Worm (Caenorhabditis elegans): Measurements from ENCODE around the gene F36H5.18.

DNA sequence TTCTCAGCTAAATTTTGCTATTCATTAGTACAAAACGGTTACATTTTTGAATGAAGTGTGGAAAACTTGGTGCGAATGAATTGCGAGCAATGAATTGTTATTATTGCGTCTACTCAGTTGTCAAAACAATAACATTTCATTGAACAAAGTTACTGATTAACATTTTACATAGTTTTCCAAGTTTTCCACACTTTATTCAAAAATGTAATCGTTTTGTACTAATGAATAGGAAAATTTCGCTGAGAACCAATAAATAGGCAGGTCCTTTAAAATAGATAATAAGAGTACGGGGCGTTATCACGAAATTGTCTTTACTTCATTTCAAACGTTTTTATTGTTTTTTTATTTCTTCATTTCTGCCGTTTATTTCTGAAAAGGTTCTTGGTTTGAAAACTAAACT, 22.8 kb downstream of the F36H5.18 start, which contains the start of gene math-4:
- TF ChIP-seq rnt-1 (tag; optimal IDR thresholded peaks at IDR 0.05) (no peak), lsy-2 (tag; optimal IDR thresholded peaks at IDR 0.05) (no peak), pag-3 (tag; optimal IDR thresholded peaks at IDR 0.05; ENCODE audit: borderline replicate concordance, insufficient read depth) (no peak), nhr-28 (tag; optimal IDR thresholded peaks at IDR 0.05) (no peak), unc-130 (tag; optimal IDR thresholded peaks at IDR 0.05) (no peak), blmp-1 (tag; optimal IDR thresholded peaks at IDR 0.05) (no peak), efl-3 (GFP tag; optimal IDR thresholded peaks at IDR 0.05) (no peak), ztf-4 (tag; optimal IDR thresholded peaks at IDR 0.05) (no peak), pqm-1 (tag; optimal IDR thresholded peaks at IDR 0.05) (no peak), dpl-1 (GFP tag; optimal IDR thresholded peaks at IDR 0.05) (no peak), mdl-1 (tag; optimal IDR thresholded peaks at IDR 0.05) (no peak)
